Worm (Caenorhabditis elegans) whole organism, mixed stage, embryonic: Measurements from ENCODE around the gene cal-7.

Experiments used
- bed-3 ChIP-seq: fragments of 200-800 bp; sonication (Bioruptor generic); optimal IDR thresholded peaks from 3 replicates; lab custom pipeline; 2018; ENCODE audit warnings: mild to moderate bottlenecking, missing genetic modification characterization, moderate library complexity, missing compliant biosample characterization
- blmp-1 ChIP-seq: fragments of 150-350 bp; optimal IDR thresholded peaks from 2 replicates; lab custom pipeline; 2014; ENCODE audit warnings: missing biosample characterization, missing genetic modification characterization
- ceh-39 ChIP-seq: fragments of 150-350 bp; optimal IDR thresholded peaks from 2 replicates; lab custom pipeline; 2014; ENCODE audit warnings: missing biosample characterization, missing genetic modification characterization
- ceh-83 ChIP-seq: fragments of 200-800 bp; sonication (Bioruptor generic); optimal IDR thresholded peaks from 2 replicates; lab custom pipeline; 2018; ENCODE audit warnings: mild to moderate bottlenecking, missing genetic modification characterization, missing compliant biosample characterization
- ces-1 ChIP-seq: fragments of 150-350 bp; optimal IDR thresholded peaks from 2 replicates; lab custom pipeline; 2014; ENCODE audit warnings: missing biosample characterization, missing genetic modification reagents, missing genetic modification characterization
- cnd-1 ChIP-seq: fragments of 200-800 bp; sonication (Bioruptor generic); optimal IDR thresholded peaks from 2 replicates; lab custom pipeline; 2018; ENCODE audit warnings: mild to moderate bottlenecking, missing genetic modification characterization, missing compliant biosample characterization
- drap-1 ChIP-seq: fragments of 200-800 bp; sonication (Bioruptor generic); optimal IDR thresholded peaks from 3 replicates; lab custom pipeline; 2018; ENCODE audit warnings: mild to moderate bottlenecking, missing genetic modification characterization, missing compliant biosample characterization
- elt-1 ChIP-seq: sonication (generic microtip); optimal IDR thresholded peaks from 2 replicates; lab custom pipeline; 2017; ENCODE audit warnings: missing genetic modification characterization, mild to moderate bottlenecking, missing compliant biosample characterization, antibody characterized with exemption, moderate library complexity, borderline replicate concordance; ENCODE audit not compliant: insufficient read depth
- flh-1 ChIP-seq: fragments of 200-800 bp; sonication (Bioruptor generic); optimal IDR thresholded peaks from 2 replicates; lab custom pipeline; 2018; ENCODE audit warnings: mild to moderate bottlenecking, missing genetic modification characterization, moderate library complexity, missing compliant biosample characterization
- lin-13 ChIP-seq: fragments of 150-350 bp; optimal IDR thresholded peaks from 2 replicates; lab custom pipeline; 2014; ENCODE audit warnings: missing biosample characterization, missing genetic modification characterization
- lin-32 ChIP-seq: fragments of 200-800 bp; sonication (Bioruptor generic); optimal IDR thresholded peaks from 2 replicates; lab custom pipeline; 2018; ENCODE audit warnings: mild to moderate bottlenecking, missing genetic modification characterization, missing compliant biosample characterization
- lsy-2 ChIP-seq: fragments of 150-350 bp; optimal IDR thresholded peaks from 2 replicates; lab custom pipeline; 2014; ENCODE audit warnings: missing biosample characterization, missing genetic modification characterization
- mab-5 ChIP-seq: fragments of 150-350 bp; optimal IDR thresholded peaks from 2 replicates; lab custom pipeline; 2014; ENCODE audit warnings: missing biosample characterization, missing genetic modification characterization
- mep-1 ChIP-seq: fragments of 150-350 bp; optimal IDR thresholded peaks from 2 replicates; lab custom pipeline; 2017; ENCODE audit warnings: missing biosample characterization, missing genetic modification reagents, missing genetic modification characterization, inconsistent platforms
- mls-2 ChIP-seq: sonication (generic microtip); optimal IDR thresholded peaks from 2 replicates; lab custom pipeline; 2016; ENCODE audit warnings: mild to moderate bottlenecking, missing genetic modification characterization, moderate library complexity, missing compliant biosample characterization
- nhr-2 ChIP-seq: fragments of 150-350 bp; optimal IDR thresholded peaks from 2 replicates; lab custom pipeline; 2014; ENCODE audit warnings: missing biosample characterization, missing genetic modification characterization
- nhr-237 ChIP-seq: fragments of 150-350 bp; optimal IDR thresholded peaks from 2 replicates; lab custom pipeline; 2014; ENCODE audit warnings: missing biosample characterization, missing genetic modification characterization
- nhr-28 ChIP-seq: fragments of 150-350 bp; optimal IDR thresholded peaks from 2 replicates; lab custom pipeline; 2014; ENCODE audit warnings: missing biosample characterization, missing genetic modification characterization
- nhr-76 ChIP-seq: sonication (generic microtip); optimal IDR thresholded peaks from 2 replicates; lab custom pipeline; 2017; ENCODE audit warnings: missing biosample characterization, missing genetic modification characterization
- pha-4 ChIP-seq: fragments of 150-350 bp; optimal IDR thresholded peaks from 2 replicates; lab custom pipeline; 2018; ENCODE audit warnings: missing biosample characterization, missing genetic modification reagents, missing genetic modification characterization
- sem-2 ChIP-seq: fragments of 200-800 bp; sonication (Bioruptor generic); optimal IDR thresholded peaks from 2 replicates; lab custom pipeline; 2018; ENCODE audit warnings: mild to moderate bottlenecking, missing genetic modification characterization, missing compliant biosample characterization
- snpc-4 ChIP-seq: fragments of 150-350 bp; optimal IDR thresholded peaks from 2 replicates; lab custom pipeline; 2014; ENCODE audit warnings: missing biosample characterization, missing genetic modification characterization
- tbx-8 ChIP-seq: fragments of 200-800 bp; sonication (Bioruptor generic); optimal IDR thresholded peaks from 2 replicates; lab custom pipeline; 2018; ENCODE audit warnings: mild to moderate bottlenecking, missing genetic modification characterization, moderate library complexity, missing compliant biosample characterization
- unc-120 ChIP-seq: sonication (generic microtip); optimal IDR thresholded peaks from 2 replicates; lab custom pipeline; 2017; ENCODE audit warnings: missing genetic modification characterization, missing compliant biosample characterization; ENCODE audit not compliant: poor library complexity, severe bottlenecking
- unc-39 ChIP-seq: fragments of 150-350 bp; optimal IDR thresholded peaks from 2 replicates; lab custom pipeline; 2014; ENCODE audit warnings: missing biosample characterization, missing genetic modification characterization
- zip-8 ChIP-seq: fragments of 150-350 bp; optimal IDR thresholded peaks from 2 replicates; lab custom pipeline; 2014; ENCODE audit warnings: missing biosample characterization, missing genetic modification characterization

Gene cal-7

ce11 chrV:9782045-9782444, 48.1 kb downstream of the cal-7 start:
- TF ChIP-seq cnd-1 (tag; lab: Kevin White, UChicago): no peak

- no peak for TF ChIP-seq nhr-2 (tag; lab: Kevin White, UChicago)
- no peak for TF ChIP-seq zip-8 (tag; lab: Kevin White, UChicago)
- TF ChIP-seq mab-5 (tag; lab: Kevin White, UChicago): no peak
- no peak for TF ChIP-seq blmp-1 (tag; lab: Kevin White, UChicago)
- no peak for TF ChIP-seq mep-1
- no peak for TF ChIP-seq lsy-2 (tag; lab: Kevin White, UChicago)
- TF ChIP-seq bed-3 (GFP tag; lab: Kevin White, UChicago): no peak
- no peak for TF ChIP-seq ceh-39 (tag; lab: Kevin White, UChicago)
- TF ChIP-seq nhr-237 (tag; lab: Kevin White, UChicago): no peak
- TF ChIP-seq ces-1 (GFP tag; lab: Kevin White, UChicago): no peak
- no peak for TF ChIP-seq mls-2 (tag; lab: Kevin White, UChicago)
- no peak for TF ChIP-seq lin-32 (GFP tag; lab: Kevin White, UChicago)
- no peak for TF ChIP-seq sem-2 (GFP tag; lab: Kevin White, UChicago)
- no peak for TF ChIP-seq elt-1 (tag; lab: Kevin White, UChicago)
- no peak for TF ChIP-seq tbx-8 (GFP tag; lab: Kevin White, UChicago)
- no peak for TF ChIP-seq drap-1 (GFP tag; lab: Kevin White, UChicago)
- no peak for TF ChIP-seq unc-120 (tag; lab: Kevin White, UChicago)
- TF ChIP-seq flh-1 (GFP tag; lab: Kevin White, UChicago): no peak
- TF ChIP-seq, all 35 proteins: peak for 0
Observed at ce11 chrV:9782969-9783368, 49.1 kb downstream of the cal-7 start, which contains the start of gene F46B6.5. Gene F46B6.5, minus strand, starts transcription at chrV:9783069.

- no peak for TF ChIP-seq mep-1
- no peak for TF ChIP-seq elt-1 (tag; lab: Kevin White, UChicago)
- TF ChIP-seq nhr-76 (tag; lab: Kevin White, UChicago): no peak
- TF ChIP-seq blmp-1 (tag; lab: Kevin White, UChicago): no peak
- no peak for TF ChIP-seq ceh-83
- TF ChIP-seq flh-1 (GFP tag; lab: Kevin White, UChicago): no peak
- no peak for TF ChIP-seq nhr-28 (tag; lab: Kevin White, UChicago)
- TF ChIP-seq lin-13 (tag; lab: Kevin White, UChicago): no peak
- no peak for TF ChIP-seq sem-2 (GFP tag; lab: Kevin White, UChicago)
- TF ChIP-seq snpc-4 (tag; lab: Kevin White, UChicago): no peak
- no peak for TF ChIP-seq pha-4 (tag; lab: Kevin White, UChicago)
- TF ChIP-seq mab-5 (tag; lab: Kevin White, UChicago): no peak
- no peak for TF ChIP-seq unc-39 (tag; lab: Kevin White, UChicago)
Observed at ce11 chrV:9784215-9784614, 50.3 kb downstream of the cal-7 start.
